Worm (Caenorhabditis elegans) whole organism, L1 larva: ENCODE data around the gene F22F7.8.

ENCODE experiments used
- alr-1 ChIP-seq: fragments of 200-800 bp; sonication (Bioruptor generic); optimal IDR thresholded peaks from 2 replicates; lab custom pipeline; 2018; ENCODE audit warnings: borderline replicate concordance, mild to moderate bottlenecking, missing genetic modification characterization, missing compliant biosample characterization
- ama-1 ChIP-seq: fragments of 150-350 bp; optimal IDR thresholded peaks from 2 replicates; lab custom pipeline; 2014
- blmp-1 ChIP-seq: fragments of 150-350 bp; optimal IDR thresholded peaks from 2 replicates; lab custom pipeline; 2014; ENCODE audit warnings: missing biosample characterization, missing genetic modification characterization
- ceh-8 ChIP-seq: fragments of 200-800 bp; sonication (Bioruptor generic); optimal IDR thresholded peaks from 2 replicates; lab custom pipeline; 2018; ENCODE audit warnings: mild to moderate bottlenecking, missing genetic modification characterization, moderate library complexity, missing compliant biosample characterization
- ceh-90 ChIP-seq: sonication (generic microtip); optimal IDR thresholded peaks from 2 replicates; lab custom pipeline; 2016; ENCODE audit warnings: missing genetic modification characterization, missing compliant biosample characterization
- ces-1 ChIP-seq: fragments of 150-350 bp; optimal IDR thresholded peaks from 2 replicates; lab custom pipeline; 2014; ENCODE audit warnings: missing biosample characterization, missing genetic modification reagents, missing genetic modification characterization
- dpl-1 ChIP-seq, 3 experiments: fragments of 150-350 bp in 2 of 3; sonication (generic microtip) in 1 of 3; optimal IDR thresholded peaks; 2 replicates each; lab custom pipeline; 2014 to 2017; ENCODE audit warnings: missing biosample characterization in 3 of 3, missing genetic modification characterization in 3 of 3, missing genetic modification reagents in 3 of 3
- efl-1 ChIP-seq, 4 experiments: fragments of 150-350 bp; optimal IDR thresholded peaks in 3 of 4; peaks in 1 of 4; 1 replicate in 1 of 4; 2 replicates in 3 of 4; lab custom pipeline; 2014; ENCODE audit warnings: missing biosample characterization in 2 of 4, missing genetic modification characterization in 2 of 4, missing genetic modification reagents in 2 of 4
- efl-3 ChIP-seq: fragments of 200-800 bp; sonication (Bioruptor generic); optimal IDR thresholded peaks from 2 replicates; lab custom pipeline; 2018; ENCODE audit warnings: mild to moderate bottlenecking, missing genetic modification characterization, missing compliant biosample characterization
- egl-27 ChIP-seq, 2 experiments: fragments of 150-350 bp in 1 of 2; sonication (generic microtip); optimal IDR thresholded peaks; 3 replicates each; lab custom pipeline; 2017 to 2018; ENCODE audit warnings: missing biosample characterization in 2 of 2, missing genetic modification characterization in 2 of 2, missing genetic modification reagents in 2 of 2
- elt-2 ChIP-seq: sonication (generic microtip); optimal IDR thresholded peaks from 2 replicates; lab custom pipeline; 2016; ENCODE audit warnings: missing genetic modification characterization, mild to moderate bottlenecking, inconsistent platforms, missing compliant biosample characterization, missing genetic modification reagents
- elt-3 ChIP-seq, 6 experiments: fragments of 150-350 bp in 1 of 6; sonication (generic microtip); optimal IDR thresholded peaks; 2 replicates each; lab custom pipeline; 2017 to 2018; ENCODE audit warnings: missing biosample characterization in 6 of 6, missing genetic modification characterization in 6 of 6, inconsistent platforms in 1 of 6
- ets-5 ChIP-seq: fragments of 200-800 bp; sonication (Bioruptor generic); IDR thresholded peaks from 2 replicates; pipeline ENCODE4 v1.3.6; 2022; ENCODE audit warnings: missing genetic modification characterization, missing compliant biosample characterization
- fkh-10 ChIP-seq: sonication (generic microtip); optimal IDR thresholded peaks from 2 replicates; lab custom pipeline; 2017; ENCODE audit warnings: missing biosample characterization, missing genetic modification reagents, missing genetic modification characterization
- isw-1 ChIP-seq: fragments of 200-800 bp; sonication (Bioruptor generic); IDR thresholded peaks from 2 replicates; pipeline ENCODE4 v1.3.6; 2022; ENCODE audit warnings: missing genetic modification characterization, missing compliant biosample characterization
- lin-13 ChIP-seq: fragments of 150-350 bp; optimal IDR thresholded peaks from 2 replicates; lab custom pipeline; 2014; ENCODE audit warnings: missing biosample characterization, missing genetic modification reagents, missing genetic modification characterization
- lin-35 ChIP-seq, 2 experiments: fragments of 150-350 bp; optimal IDR thresholded peaks; 2 replicates each; lab custom pipeline; 2014; ENCODE audit warnings: missing biosample characterization in 2 of 2, missing genetic modification characterization in 2 of 2, missing genetic modification reagents in 2 of 2
- lsy-2 ChIP-seq, 2 experiments: fragments of 150-350 bp; optimal IDR thresholded peaks; 2 replicates each; lab custom pipeline; 2014; ENCODE audit warnings: missing biosample characterization in 2 of 2, missing genetic modification characterization in 2 of 2
- mep-1 ChIP-seq: fragments of 150-350 bp; optimal IDR thresholded peaks from 2 replicates; lab custom pipeline; 2014; ENCODE audit warnings: missing biosample characterization, missing genetic modification characterization
- nhr-19 ChIP-seq: fragments of 200-800 bp; sonication (Bioruptor generic); conservative IDR thresholded peaks from 2 replicates; pipeline ENCODE4 v1.3.6; 2022; ENCODE audit warnings: missing genetic modification characterization, missing compliant biosample characterization
- nhr-20 ChIP-seq: sonication (generic microtip); optimal IDR thresholded peaks from 2 replicates; lab custom pipeline; 2016; ENCODE audit warnings: mild to moderate bottlenecking, missing genetic modification characterization, missing compliant biosample characterization
- nhr-47 ChIP-seq: sonication (generic microtip); optimal IDR thresholded peaks from 2 replicates; lab custom pipeline; 2016; ENCODE audit warnings: mild to moderate bottlenecking, missing genetic modification characterization, moderate library complexity, missing compliant biosample characterization
- nhr-76 ChIP-seq: sonication (generic microtip); optimal IDR thresholded peaks from 2 replicates; lab custom pipeline; 2017; ENCODE audit warnings: missing biosample characterization, missing genetic modification characterization
- nhr-77 ChIP-seq: fragments of 150-350 bp; optimal IDR thresholded peaks from 2 replicates; lab custom pipeline; 2014; ENCODE audit warnings: missing biosample characterization, missing genetic modification characterization
- nhr-84 ChIP-seq: sonication (generic microtip); optimal IDR thresholded peaks from 2 replicates; lab custom pipeline; 2017; ENCODE audit warnings: missing biosample characterization, missing genetic modification characterization
- nhr-90 ChIP-seq: sonication (generic microtip); optimal IDR thresholded peaks from 2 replicates; lab custom pipeline; 2016; ENCODE audit warnings: mild to moderate bottlenecking, missing genetic modification characterization, missing compliant biosample characterization; ENCODE audit not compliant: poor library complexity
- pag-3 ChIP-seq: sonication (generic microtip); optimal IDR thresholded peaks from 2 replicates; lab custom pipeline; 2017; ENCODE audit warnings: missing genetic modification characterization, mild to moderate bottlenecking, missing compliant biosample characterization, antibody characterized with exemption, borderline replicate concordance; ENCODE audit not compliant: insufficient read depth
- rnt-1 ChIP-seq: sonication (generic microtip); optimal IDR thresholded peaks from 2 replicates; lab custom pipeline; 2016; ENCODE audit warnings: mild to moderate bottlenecking, missing genetic modification characterization, moderate library complexity, missing compliant biosample characterization
- sox-4 ChIP-seq: sonication (generic microtip); optimal IDR thresholded peaks from 2 replicates; lab custom pipeline; 2016; ENCODE audit warnings: missing genetic modification characterization, missing compliant biosample characterization
- sptf-1 ChIP-seq: fragments of 150-350 bp; optimal IDR thresholded peaks from 2 replicates; lab custom pipeline; 2014; ENCODE audit warnings: missing biosample characterization, missing genetic modification characterization
- sup-37 ChIP-seq: fragments of 200-800 bp; sonication (Bioruptor generic); optimal IDR thresholded peaks from 2 replicates; lab custom pipeline; 2018; ENCODE audit warnings: mild to moderate bottlenecking, missing genetic modification characterization, missing compliant biosample characterization
- unc-62 ChIP-seq: fragments of 150-350 bp; optimal IDR thresholded peaks from 2 replicates; lab custom pipeline; 2014; ENCODE audit warnings: missing biosample characterization, missing genetic modification reagents, missing genetic modification characterization
- unc-86 ChIP-seq: sonication (generic microtip); optimal IDR thresholded peaks from 2 replicates; lab custom pipeline; 2016; ENCODE audit warnings: missing genetic modification characterization, missing compliant biosample characterization
- zip-4 ChIP-seq: fragments of 200-800 bp; sonication (Bioruptor generic); optimal IDR thresholded peaks from 2 replicates; lab custom pipeline; 2018; ENCODE audit warnings: mild to moderate bottlenecking, missing genetic modification characterization, moderate library complexity, missing compliant biosample characterization
- ztf-4 ChIP-seq: fragments of 150-350 bp; optimal IDR thresholded peaks from 2 replicates; lab custom pipeline; 2014; ENCODE audit warnings: missing biosample characterization, missing genetic modification characterization

The F22F7.8 gene

ce11 chrV:2126996-2127585 lies 5.3 kb upstream of the F22F7.8 start, which contains the start of gene ldp-1 (continued):
- TF ChIP-seq nhr-20 (tag; lab: Kevin White, UChicago) (peak; percentile 82), unc-86 (tag; lab: Kevin White, UChicago) (peak; percentile 69), egl-27 (tag; optimal IDR thresholded peaks at IDR 0.05; lab: Kevin White, UChicago) (no peak), lsy-2 (tag; optimal IDR thresholded peaks at IDR 0.05; lab: Kevin White, UChicago) (peak; percentile 76), ets-5 (GFP tag; lab: Robert Waterston, UW) (no peak), ceh-90 (tag; lab: Kevin White, UChicago) (peak; percentile 96), ceh-8 (GFP tag; lab: Kevin White, UChicago) (peak; percentile 80), fkh-10 (GFP tag; lab: Kevin White, UChicago) (peak; percentile 2), ztf-4 (tag; lab: Kevin White, UChicago) (no peak), nhr-84 (tag; lab: Kevin White, UChicago) (no peak), dpl-1 (GFP tag; optimal IDR thresholded peaks at IDR 0.05; lab: Kevin White, UChicago) (peak; percentile 89 to 94 (median 92))

- TF ChIP-seq efl-1 (optimal IDR thresholded peaks at IDR 0.05; lab: Kevin White, UChicago) = no peak
- peak in 1 of 2 experiments; percentile 88 for TF ChIP-seq efl-1 (GFP tag; optimal IDR thresholded peaks at IDR 0.05 in 1 of 2; lab: Kevin White, UChicago)
- peak; percentile 73 for TF ChIP-seq rnt-1
- no peak for TF ChIP-seq nhr-47 (tag; lab: Kevin White, UChicago)
These were observed 4.8 kb upstream of the F22F7.8 start for ce11 chrV:2126554-2126953.

ce11 chrV:2123164-2123563 lies 1.4 kb upstream of the F22F7.8 start:
- TF ChIP-seq elt-2 (tag; lab: Kevin White, UChicago) = no peak
- no peak for TF ChIP-seq pag-3
- no peak for TF ChIP-seq ces-1 (GFP tag; lab: Kevin White, UChicago)

- TF ChIP-seq nhr-19 (no peak), lin-35 (GFP tag; optimal IDR thresholded peaks at IDR 0.05; lab: Kevin White, UChicago) (peak in 1 of 2 experiments; percentile 29), lin-13 (no peak), blmp-1 (peak; percentile 9), elt-3 (tag; optimal IDR thresholded peaks at IDR 0.05; lab: Kevin White, UChicago) (peak in 1 of 6 experiments; percentile 37), nhr-47 (tag; lab: Kevin White, UChicago) (no peak), rnt-1 (peak; percentile 50), dpl-1 (GFP tag; optimal IDR thresholded peaks at IDR 0.05; lab: Kevin White, UChicago) (peak in 1 of 3 experiments; percentile 6), nhr-20 (tag; lab: Kevin White, UChicago) (peak; percentile 68), efl-1 (optimal IDR thresholded peaks at IDR 0.05; lab: Kevin White, UChicago) (peak; percentile 15 to 19), efl-1 (GFP tag; optimal IDR thresholded peaks at IDR 0.05 in 1 of 2; lab: Kevin White, UChicago) (peak in 1 of 2 experiments; percentile 38), isw-1 (GFP tag; lab: Robert Waterston, UW) (no peak)
- TF ChIP-seq, all 84 proteins: peak for 7
These were observed 757 bp upstream of the F22F7.8 start, which contains the start of gene F22F7.2 for ce11 chrV:2122517-2122916. Gene F22F7.2, plus strand, starts transcription at chrV:2122782.

- TF ChIP-seq nhr-84 (tag; lab: Kevin White, UChicago) = no peak
- no peak for TF ChIP-seq sptf-1
- TF ChIP-seq fkh-10 (GFP tag; lab: Kevin White, UChicago) = no peak
- no peak for TF ChIP-seq ets-5 (GFP tag; lab: Robert Waterston, UW)
- no peak for TF ChIP-seq efl-3
- no peak for TF ChIP-seq nhr-90 (tag; lab: Kevin White, UChicago)
- no peak for TF ChIP-seq egl-27 (tag; optimal IDR thresholded peaks at IDR 0.05; lab: Kevin White, UChicago)
- no peak for TF ChIP-seq blmp-1
- no peak for TF ChIP-seq zip-4 (GFP tag; lab: Kevin White, UChicago)
- TF ChIP-seq rnt-1 = no peak
- TF ChIP-seq nhr-19 = no peak
- TF ChIP-seq sup-37 (GFP tag; lab: Kevin White, UChicago) = no peak
- TF ChIP-seq sox-4 (tag; lab: Kevin White, UChicago) = no peak
- no peak for TF ChIP-seq nhr-77 (tag; lab: Kevin White, UChicago)
- no peak for TF ChIP-seq nhr-76 (tag; lab: Kevin White, UChicago)
- TF ChIP-seq ces-1 (GFP tag; lab: Kevin White, UChicago) = no peak
- no peak for TF ChIP-seq mep-1 (tag; lab: Kevin White, UChicago)
- no peak for TF ChIP-seq alr-1 (tag; lab: Kevin White, UChicago)
- no peak for TF ChIP-seq unc-62 (GFP tag; lab: Kevin White, UChicago)
- TF ChIP-seq ama-1 (lab: Kevin White, UChicago) = no peak
These were observed 2.2 kb downstream of the F22F7.8 start, which contains the start of gene F22F7.11 for ce11 chrV:2119529-2119928. Gene F22F7.11, plus strand, starts transcription at chrV:2119829.
